Fruit fly (Drosophila melanogaster) whole organism: ENCODE results near the gene dysf.

ENCODE experiments used
- CG8478 ChIP-seq: fragments of >200 bp; optimal IDR thresholded peaks from 2 replicates; lab custom pipeline; 2018; ENCODE audit warnings: inconsistent platforms
- Dll ChIP-seq: fragments of >200 bp; optimal IDR thresholded peaks from 2 replicates; lab custom pipeline; 2017
- EcR ChIP-seq, 2 experiments: fragments of >200 bp; optimal IDR thresholded peaks; 2 replicates each; lab custom pipeline; 2017; ENCODE audit warnings: missing biosample characterization in 2 of 2, missing genetic modification characterization in 2 of 2, missing genetic modification reagents in 2 of 2
- pan ChIP-seq: fragments of >200 bp; optimal IDR thresholded peaks from 2 replicates; lab custom pipeline; 2017
- psq ChIP-seq: fragments of >200 bp; optimal IDR thresholded peaks from 2 replicates; lab custom pipeline; 2017
- usp ChIP-seq: fragments of >200 bp; optimal IDR thresholded peaks from 2 replicates; lab custom pipeline; 2017; ENCODE audit warnings: missing biosample characterization, missing genetic modification characterization, mixed read lengths

dysf gene

dm6 chr3R:26027903-26028302 lies 70.6 kb downstream of the dysf start:
- TF ChIP-seq Dll (lab: Kevin White, UChicago) (peak; percentile 1), psq (lab: Kevin White, UChicago) (no peak)

dm6 chr3R:26026631-26027274 lies 71.8 kb downstream of the dysf start:
- TF ChIP-seq EcR (GFP tag; optimal IDR thresholded peaks at IDR 0.05; lab: Kevin White, UChicago) (no peak), CG8478 (lab: Kevin White, UChicago) (no peak), psq (lab: Kevin White, UChicago) (no peak), usp (GFP tag; lab: Kevin White, UChicago) (no peak), pan (lab: Kevin White, UChicago) (no peak), Dll (lab: Kevin White, UChicago) (no peak)
